Fruit fly (Drosophila melanogaster): ENCODE data around the gene CG9135.
A peak's percentile ranks its signal among the peaks of the same experiment; 100 is the strongest.

CG9135 gene

DNA sequence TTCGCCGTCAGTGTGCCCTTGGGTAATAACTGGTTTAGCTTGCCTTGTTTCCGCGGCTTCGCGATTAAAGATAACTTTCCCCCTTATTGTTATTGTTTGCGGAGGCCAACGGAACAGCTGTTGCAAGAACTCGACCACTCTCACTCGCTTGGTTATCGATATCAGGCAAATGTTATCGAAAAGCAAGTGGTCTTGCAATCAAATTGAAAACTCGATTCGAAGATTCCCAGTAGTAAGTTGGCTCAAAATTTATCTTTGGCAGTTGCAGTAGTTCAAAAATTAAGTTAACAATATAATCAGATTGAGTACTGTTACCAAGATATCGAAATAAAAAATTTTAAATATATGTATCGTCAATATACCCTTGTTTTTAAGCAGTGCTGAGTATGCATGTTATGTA is 15.2 kb downstream of the CG9135 start, which contains the start of the genes Fbw5 and CG9147 (continued):
- TF ChIP-seq CG17829 (tag; optimal IDR thresholded peaks at IDR 0.05) (peak; percentile 99), sima (GFP tag; optimal IDR thresholded peaks at IDR 0.05) (peak; percentile 99), CG15601 (tag; optimal IDR thresholded peaks at IDR 0.05) (peak; percentile 99), CG17568 (GFP tag; optimal IDR thresholded peaks at IDR 0.05) (peak; percentile 100), cg (GFP tag; optimal IDR thresholded peaks at IDR 0.05) (peak; percentile 11), z (GFP tag; IDR thresholded peaks at IDR 0.05) (peak; percentile 86), bigmax (GFP tag; optimal IDR thresholded peaks at IDR 0.05) (peak; percentile 81), ato (GFP tag; IDR thresholded peaks at IDR 0.05; ENCODE audit: partially characterized antibody) (no peak; the same call in 1 of the 2 replicates), CG14965 (GFP tag; optimal IDR thresholded peaks at IDR 0.05; ENCODE audit: borderline replicate concordance) (peak; percentile 92), CG13624 (GFP tag; optimal IDR thresholded peaks at IDR 0.05) (peak; percentile 100), ham (GFP tag; IDR thresholded peaks at IDR 0.05) (peak; percentile 99), Tbp (GFP tag; optimal IDR thresholded peaks at IDR 0.05) (no peak), CG7963 (GFP tag; IDR thresholded peaks at IDR 0.05; ENCODE audit: partially characterized antibody) (peak; percentile 52; the same call in 1 of the 3 replicates), pan (optimal IDR thresholded peaks at IDR 0.05) (peak in 1 of 2 experiments; percentile 25), pan (GFP tag; optimal IDR thresholded peaks at IDR 0.05 in 1 of 2, IDR thresholded peaks at IDR 0.05 in 1 of 2) (peak; percentile 70 to 99), org-1 (GFP tag; optimal IDR thresholded peaks at IDR 0.05) (peak; percentile 99), ara (GFP tag; IDR thresholded peaks at IDR 0.05) (peak; percentile 100), trem (tag; optimal IDR thresholded peaks at IDR 0.05) (peak; percentile 97), CG14710 (tag; optimal IDR thresholded peaks at IDR 0.05) (peak; percentile 98), CG2889 (GFP tag; IDR thresholded peaks at IDR 0.05) (peak; percentile 99), CG6791 (GFP tag; IDR thresholded peaks at IDR 0.05; ENCODE audit: partially characterized antibody) (peak; percentile 63; the same call in 1 of the 3 replicates), Hr78 (GFP tag; optimal IDR thresholded peaks at IDR 0.05) (peak in 1 of 2 experiments; percentile 97), Dll (GFP tag; IDR thresholded peaks at IDR 0.05; ENCODE audit: partially characterized antibody) (peak; percentile 65), CG6813 (GFP tag; optimal IDR thresholded peaks at IDR 0.05) (peak; percentile 98), Hmx (GFP tag; optimal IDR thresholded peaks at IDR 0.05) (peak; percentile 98), Sox102F (GFP tag; optimal IDR thresholded peaks at IDR 0.05) (peak; percentile 100), Optix (GFP tag; IDR thresholded peaks at IDR 0.05) (peak; percentile 99), tgo (GFP tag; IDR thresholded peaks at IDR 0.05) (peak; percentile 100), CG12219 (GFP tag; optimal IDR thresholded peaks at IDR 0.05) (peak; percentile 100), ci (GFP tag; IDR thresholded peaks at IDR 0.05) (peak; percentile 100), Nf-YA (GFP tag; IDR thresholded peaks at IDR 0.05) (peak; percentile 99), Usf (GFP tag; optimal IDR thresholded peaks at IDR 0.05) (peak; percentile 99), nerfin-2 (GFP tag; IDR thresholded peaks at IDR 0.05; ENCODE audit: partially characterized antibody) (peak; percentile 71), H2.0 (GFP tag; IDR thresholded peaks at IDR 0.05) (peak; percentile 100), CG13894 (tag; optimal IDR thresholded peaks at IDR 0.05) (peak; percentile 98), CG2129 (GFP tag; IDR thresholded peaks at IDR 0.05; ENCODE audit: partially characterized antibody) (no peak), CG8359 (GFP tag; optimal IDR thresholded peaks at IDR 0.05; ENCODE audit: borderline replicate concordance) (peak; percentile 90), Ets97D (GFP tag; optimal IDR thresholded peaks at IDR 0.05) (peak; percentile 97), CG11560 (tag; IDR thresholded peaks at IDR 0.05) (peak; percentile 94), CG4707 (GFP tag; optimal IDR thresholded peaks at IDR 0.05) (peak; percentile 98), al (GFP tag; IDR thresholded peaks at IDR 0.05) (peak; percentile 99), CG2712 (tag; optimal IDR thresholded peaks at IDR 0.05) (peak; percentile 99), Myb (GFP tag; optimal IDR thresholded peaks at IDR 0.05) (peak; percentile 95), HHEX (GFP tag; optimal IDR thresholded peaks at IDR 0.05) (peak; percentile 99), CG1647 (GFP tag; optimal IDR thresholded peaks at IDR 0.05) (peak; percentile 99), ftz-f1 (GFP tag; optimal IDR thresholded peaks at IDR 0.05) (peak; percentile 96), repo (GFP tag; optimal IDR thresholded peaks at IDR 0.05) (peak; percentile 99), CG3847 (GFP tag; IDR thresholded peaks at IDR 0.05) (peak; percentile 99), CG7357 (GFP tag; IDR thresholded peaks at IDR 0.05) (peak; percentile 96), CG3065 (GFP tag; optimal IDR thresholded peaks at IDR 0.05) (peak; percentile 99)
